Fruit fly (Drosophila melanogaster) whole organism, prepupa: ENCODE results near the gene CG7227.
A peak's percentile ranks its signal among the peaks of the same experiment; 100 is the strongest.

Source experiments
- Blimp-1 ChIP-seq: fragments of 200-800 bp; sonication (Bioruptor generic); optimal IDR thresholded peaks from 3 replicates; lab custom pipeline; 2017; ENCODE audit warnings: missing biosample characterization, missing genetic modification characterization, mild to moderate bottlenecking, moderate library complexity, missing genetic modification reagents
- CG10631 ChIP-seq: fragments of 200-800 bp; sonication (Bioruptor generic); optimal IDR thresholded peaks from 2 replicates; lab custom pipeline; 2016; ENCODE audit warnings: missing biosample characterization, missing genetic modification characterization
- CG10669 ChIP-seq: fragments of 200-800 bp; sonication (Bioruptor generic); optimal IDR thresholded peaks from 3 replicates; lab custom pipeline; 2018; ENCODE audit warnings: missing biosample characterization, mild to moderate bottlenecking, missing genetic modification characterization, moderate library complexity
- CG11294 ChIP-seq: fragments of 200-800 bp; sonication (Bioruptor generic); IDR thresholded peaks from 2 replicates; pipeline ENCODE4 v1.3.6; 2022; ENCODE audit warnings: missing biosample characterization, missing genetic modification characterization
- CG11902 ChIP-seq: fragments of 200-800 bp; sonication (Bioruptor generic); optimal IDR thresholded peaks from 3 replicates; lab custom pipeline; 2016; ENCODE audit warnings: missing biosample characterization, missing genetic modification characterization
- CG16779 ChIP-seq: fragments of 200-800 bp; sonication (Bioruptor generic); optimal IDR thresholded peaks from 3 replicates; lab custom pipeline; 2017; ENCODE audit warnings: missing biosample characterization, mild to moderate bottlenecking, missing genetic modification characterization
- CG3032 ChIP-seq: fragments of 200-800 bp; optimal IDR thresholded peaks from 2 replicates; lab custom pipeline; 2019; ENCODE audit warnings: missing biosample characterization, mild to moderate bottlenecking, missing genetic modification characterization, moderate library complexity
- CG31627 ChIP-seq: fragments of 200-800 bp; sonication (Bioruptor generic); optimal IDR thresholded peaks from 3 replicates; lab custom pipeline; 2016; ENCODE audit warnings: missing biosample characterization, missing genetic modification characterization
- CG32006 ChIP-seq: fragments of 200-800 bp; sonication (Bioruptor generic); optimal IDR thresholded peaks from 3 replicates; lab custom pipeline; 2017; ENCODE audit warnings: missing biosample characterization, mild to moderate bottlenecking, missing genetic modification characterization
- CG3919 ChIP-seq: fragments of 200-800 bp; sonication (Bioruptor generic); optimal IDR thresholded peaks from 3 replicates; lab custom pipeline; 2016; ENCODE audit warnings: missing biosample characterization, missing genetic modification characterization
- CG4318 ChIP-seq: fragments of 200-800 bp; sonication (Bioruptor generic); optimal IDR thresholded peaks from 3 replicates; lab custom pipeline; 2017; ENCODE audit warnings: missing biosample characterization, mild to moderate bottlenecking, missing genetic modification characterization
- CG6163 ChIP-seq: fragments of 200-800 bp; sonication (Bioruptor generic); IDR thresholded peaks from 3 replicates; pipeline ENCODE4 v1.3.6; 2022; ENCODE audit warnings: missing biosample characterization, missing genetic modification characterization
- CG6276 ChIP-seq: fragments of 200-800 bp; sonication (Bioruptor generic); optimal IDR thresholded peaks from 2 replicates; lab custom pipeline; 2017; ENCODE audit warnings: missing biosample characterization, mild to moderate bottlenecking, missing genetic modification characterization
- CG6792 ChIP-seq: fragments of 200-800 bp; sonication (Bioruptor generic); optimal IDR thresholded peaks from 3 replicates; lab custom pipeline; 2016; ENCODE audit warnings: missing biosample characterization, missing genetic modification characterization
- CG6808 ChIP-seq: fragments of 200-800 bp; sonication (Bioruptor generic); optimal IDR thresholded peaks from 3 replicates; lab custom pipeline; 2017; ENCODE audit warnings: missing biosample characterization, missing genetic modification characterization, mild to moderate bottlenecking, moderate library complexity, missing genetic modification reagents
- CG6854 ChIP-seq: fragments of 200-800 bp; sonication (Bioruptor generic); optimal IDR thresholded peaks from 2 replicates; lab custom pipeline; 2017; ENCODE audit warnings: missing biosample characterization, mild to moderate bottlenecking, missing genetic modification characterization
- CG7368 ChIP-seq: fragments of 200-800 bp; sonication (Bioruptor generic); optimal IDR thresholded peaks from 3 replicates; lab custom pipeline; 2016; ENCODE audit warnings: missing biosample characterization, missing genetic modification characterization
- CG8119 ChIP-seq: fragments of 200-800 bp; sonication (Bioruptor generic); IDR thresholded peaks from 3 replicates; pipeline ENCODE4 v1.3.6; 2022; ENCODE audit warnings: missing biosample characterization, missing genetic modification characterization
- CG8319 ChIP-seq: fragments of 200-800 bp; sonication (Bioruptor generic); optimal IDR thresholded peaks from 3 replicates; lab custom pipeline; 2016; ENCODE audit warnings: missing biosample characterization, missing genetic modification characterization
- CG8632 ChIP-seq: fragments of 200-800 bp; sonication (Bioruptor generic); optimal IDR thresholded peaks from 3 replicates; lab custom pipeline; 2016; ENCODE audit warnings: missing biosample characterization, missing genetic modification characterization
- CG9139 ChIP-seq: fragments of 200-800 bp; sonication (Bioruptor generic); optimal IDR thresholded peaks from 3 replicates; lab custom pipeline; 2017; ENCODE audit warnings: missing biosample characterization, mild to moderate bottlenecking, missing genetic modification characterization
- Eip75B ChIP-seq: fragments of 200-800 bp; sonication (Bioruptor generic); optimal IDR thresholded peaks from 3 replicates; lab custom pipeline; 2016; ENCODE audit warnings: missing biosample characterization, missing genetic modification characterization
- Eip78C ChIP-seq: fragments of 200-800 bp; sonication (Bioruptor generic); peaks from one replicate; lab custom pipeline; 2016; ENCODE audit warnings: missing biosample characterization, missing genetic modification characterization
- Eip93F ChIP-seq: fragments of 200-800 bp; sonication (Bioruptor generic); optimal IDR thresholded peaks from 2 replicates; lab custom pipeline; 2016; ENCODE audit warnings: missing biosample characterization, mild to moderate bottlenecking, missing genetic modification characterization
- Ets21C ChIP-seq: fragments of 200-800 bp; sonication (Bioruptor generic); optimal IDR thresholded peaks from 3 replicates; lab custom pipeline; 2016; ENCODE audit warnings: missing biosample characterization, missing genetic modification characterization
- Hr38 ChIP-seq: sonication (Bioruptor generic); optimal IDR thresholded peaks from 2 replicates; lab custom pipeline; 2016; ENCODE audit warnings: missing biosample characterization, missing genetic modification characterization
- Hr39 ChIP-seq: fragments of 200-800 bp; sonication (Bioruptor generic); optimal IDR thresholded peaks from 2 replicates; lab custom pipeline; 2016; ENCODE audit warnings: missing biosample characterization, missing genetic modification characterization
- Hr4 ChIP-seq: fragments of 200-800 bp; sonication (Bioruptor generic); optimal IDR thresholded peaks from 3 replicates; lab custom pipeline; 2016; ENCODE audit warnings: missing biosample characterization, missing genetic modification characterization
- Lpt ChIP-seq: fragments of 200-800 bp; sonication (Bioruptor generic); optimal IDR thresholded peaks from 3 replicates; lab custom pipeline; 2016; ENCODE audit warnings: missing biosample characterization, missing genetic modification characterization
- Smox ChIP-seq: fragments of 200-800 bp; sonication (Bioruptor generic); optimal IDR thresholded peaks from 3 replicates; lab custom pipeline; 2016; ENCODE audit warnings: missing biosample characterization, missing genetic modification characterization
- Sox102F ChIP-seq: fragments of 200-800 bp; sonication (Bioruptor generic); optimal IDR thresholded peaks from 2 replicates; lab custom pipeline; 2016; ENCODE audit warnings: missing biosample characterization, mild to moderate bottlenecking, missing genetic modification characterization
- Sox14 ChIP-seq: fragments of 200-800 bp; sonication (Bioruptor generic); optimal IDR thresholded peaks from 3 replicates; lab custom pipeline; 2016; ENCODE audit warnings: missing biosample characterization, missing genetic modification characterization
- Sox15 ChIP-seq: fragments of 200-800 bp; sonication (Bioruptor generic); optimal IDR thresholded peaks from 3 replicates; lab custom pipeline; 2016; ENCODE audit warnings: missing biosample characterization, missing genetic modification characterization
- achi ChIP-seq: fragments of 200-800 bp; sonication (Bioruptor generic); optimal IDR thresholded peaks from 3 replicates; lab custom pipeline; 2016; ENCODE audit warnings: missing biosample characterization, missing genetic modification characterization
- acj6 ChIP-seq: fragments of 200-800 bp; sonication (Bioruptor generic); optimal IDR thresholded peaks from 3 replicates; lab custom pipeline; 2016; ENCODE audit warnings: missing biosample characterization, missing genetic modification characterization
- cyc ChIP-seq: fragments of 200-800 bp; sonication (Bioruptor generic); optimal IDR thresholded peaks from 3 replicates; lab custom pipeline; 2016; ENCODE audit warnings: missing biosample characterization, missing genetic modification characterization
- dac ChIP-seq: fragments of 200-800 bp; sonication (Bioruptor generic); optimal IDR thresholded peaks from 2 replicates; lab custom pipeline; 2017; ENCODE audit warnings: missing biosample characterization, mild to moderate bottlenecking, missing genetic modification characterization
- eg ChIP-seq: fragments of 200-800 bp; sonication (Bioruptor generic); IDR thresholded peaks from 3 replicates; pipeline ENCODE4 v1.3.6; 2022; ENCODE audit warnings: missing biosample characterization, missing genetic modification characterization
- esn ChIP-seq: fragments of 200-800 bp; sonication (Bioruptor generic); optimal IDR thresholded peaks from 2 replicates; lab custom pipeline; 2016; ENCODE audit warnings: missing biosample characterization, mild to moderate bottlenecking, missing genetic modification characterization, moderate library complexity
- fd59A ChIP-seq: fragments of 200-800 bp; sonication (Bioruptor generic); optimal IDR thresholded peaks from 2 replicates; lab custom pipeline; 2017; ENCODE audit warnings: missing biosample characterization, mild to moderate bottlenecking, missing genetic modification characterization, missing genetic modification reagents
- fd85E ChIP-seq: fragments of 200-800 bp; sonication (Bioruptor generic); optimal IDR thresholded peaks from 3 replicates; lab custom pipeline; 2016; ENCODE audit warnings: missing biosample characterization, missing genetic modification characterization
- fkh ChIP-seq: fragments of 200-800 bp; sonication (Bioruptor generic); optimal IDR thresholded peaks from 3 replicates; lab custom pipeline; 2017; ENCODE audit warnings: missing biosample characterization, mild to moderate bottlenecking, missing genetic modification characterization, moderate library complexity
- lz ChIP-seq: fragments of 200-800 bp; sonication (Bioruptor generic); optimal IDR thresholded peaks from 3 replicates; lab custom pipeline; 2016; ENCODE audit warnings: missing biosample characterization, missing genetic modification characterization
- net ChIP-seq: fragments of 200-800 bp; sonication (Bioruptor generic); optimal IDR thresholded peaks from 3 replicates; lab custom pipeline; 2016; ENCODE audit warnings: missing biosample characterization, missing genetic modification characterization
- pdm3 ChIP-seq: fragments of 200-800 bp; sonication (Bioruptor generic); optimal IDR thresholded peaks from 3 replicates; lab custom pipeline; 2016; ENCODE audit warnings: missing biosample characterization, missing genetic modification characterization
- salr ChIP-seq, 2 experiments: fragments of 200-800 bp; sonication (Bioruptor generic); optimal IDR thresholded peaks; 3 replicates each; lab custom pipeline; 2016 to 2018; ENCODE audit warnings: missing biosample characterization in 2 of 2, missing genetic modification characterization in 2 of 2, mild to moderate bottlenecking in 1 of 2
- spab ChIP-seq: fragments of 200-800 bp; sonication (Bioruptor generic); optimal IDR thresholded peaks from 2 replicates; lab custom pipeline; 2017; ENCODE audit warnings: missing biosample characterization, mild to moderate bottlenecking, missing genetic modification characterization, missing genetic modification reagents
- ss ChIP-seq, 2 experiments: fragments of 200-800 bp; sonication (Bioruptor generic); optimal IDR thresholded peaks; 2 replicates in 1 of 2; 3 replicates in 1 of 2; lab custom pipeline; 2017 to 2018; ENCODE audit warnings: mild to moderate bottlenecking in 2 of 2, missing biosample characterization in 2 of 2, missing genetic modification characterization in 2 of 2, moderate library complexity in 1 of 2
- svp ChIP-seq: fragments of 200-800 bp; sonication (Bioruptor generic); peaks from one replicate; lab custom pipeline; 2016; ENCODE audit warnings: missing biosample characterization, missing genetic modification characterization
- topi ChIP-seq: fragments of 200-800 bp; sonication (Bioruptor generic); optimal IDR thresholded peaks from 3 replicates; lab custom pipeline; 2016; ENCODE audit warnings: missing biosample characterization, missing genetic modification characterization
- vri ChIP-seq: fragments of 200-800 bp; sonication (Bioruptor generic); optimal IDR thresholded peaks from 3 replicates; lab custom pipeline; 2016; ENCODE audit warnings: missing biosample characterization, mild to moderate bottlenecking, missing genetic modification characterization

Gene CG7227

dm6 chr2L:7973470-7974207 is 24.3 kb downstream of the CG7227 start:
- TF ChIP-seq acj6 (GFP tag; lab: Kevin White, UChicago) (peak; percentile 61), Sox14 (GFP tag; lab: Kevin White, UChicago) (peak; percentile 78), CG4318 (GFP tag; lab: Kevin White, UChicago) (no peak), Eip93F (GFP tag; lab: Kevin White, UChicago) (peak; percentile 37), fd85E (GFP tag; lab: Kevin White, UChicago) (no peak), net (GFP tag; lab: Kevin White, UChicago) (peak; percentile 21), CG6808 (GFP tag; lab: Kevin White, UChicago) (peak; percentile 57), salr (GFP tag; optimal IDR thresholded peaks at IDR 0.05; lab: Kevin White, UChicago) (peak; percentile 3 to 68), CG11294 (GFP tag; lab: Robert Waterston, UW) (no peak), vri (peak; percentile 59), CG6792 (GFP tag; lab: Kevin White, UChicago) (peak; percentile 67), Sox102F (peak; percentile 76), achi (GFP tag; lab: Kevin White, UChicago) (peak; percentile 54), CG31627 (GFP tag; lab: Kevin White, UChicago) (peak; percentile 78), ss (GFP tag; optimal IDR thresholded peaks at IDR 0.05; lab: Kevin White, UChicago) (peak; percentile 27 to 63), CG3919 (peak; percentile 52), cyc (peak; percentile 55), fd59A (peak; percentile 42), CG6854 (GFP tag; lab: Kevin White, UChicago) (peak; percentile 64), Hr39 (peak; percentile 76), Sox15 (GFP tag; lab: Kevin White, UChicago) (peak; percentile 55), Ets21C (GFP tag; lab: Kevin White, UChicago) (peak; percentile 69), CG8119 (GFP tag; lab: Robert Waterston, UW) (no peak), CG7368 (GFP tag; lab: Kevin White, UChicago) (no peak), Smox (peak; percentile 69), esn (GFP tag; lab: Kevin White, UChicago) (peak; percentile 88), Hr4 (GFP tag; lab: Kevin White, UChicago) (peak; percentile 43), svp (GFP tag; lab: Kevin White, UChicago) (peak; percentile 89), CG8319 (GFP tag; lab: Kevin White, UChicago) (peak; percentile 22), topi (GFP tag; lab: Kevin White, UChicago) (peak; percentile 61), CG10669 (GFP tag; lab: Kevin White, UChicago) (peak; percentile 45), spab (peak; percentile 43), CG6163 (peak; percentile 39), CG32006 (peak; percentile 58), Blimp-1 (peak; percentile 10), dac (no peak), CG3032 (tag; lab: Kevin White, UChicago) (peak; percentile 40), CG11902 (GFP tag; lab: Kevin White, UChicago) (peak; percentile 48), Lpt (peak; percentile 23), CG16779 (tag; lab: Kevin White, UChicago) (no peak), lz (peak; percentile 80), Eip78C (GFP tag; lab: Kevin White, UChicago) (peak; percentile 92), CG6276 (GFP tag; lab: Kevin White, UChicago) (no peak), CG8632 (GFP tag; lab: Kevin White, UChicago) (peak; percentile 45), CG10631 (GFP tag; lab: Kevin White, UChicago) (peak; percentile 52), eg (GFP tag; lab: Robert Waterston, UW) (0 out of 3 replicates have a peak, but pooled peaks have one; percentile 24), Eip75B (GFP tag; lab: Kevin White, UChicago) (peak; percentile 65), CG9139 (peak; percentile 5), Hr38 (no peak), pdm3 (GFP tag; lab: Kevin White, UChicago) (peak; percentile 65), fkh (GFP tag; lab: Kevin White, UChicago) (peak; percentile 40)
